Fruit fly (Drosophila melanogaster): ENCODE measurements around the gene AhcyL1.

The AhcyL1 gene

dm6 chr3L:2766269-2767088, 5.6 kb downstream of the AhcyL1 start, which contains the start of the genes Mrtf and Non2 (continued):
- TF ChIP-seq CG10631 (GFP tag; optimal IDR thresholded peaks at IDR 0.05) (peak; percentile 73), net (GFP tag; optimal IDR thresholded peaks at IDR 0.05) (peak; percentile 47), Eip78C (GFP tag) (peak; percentile 66), Smox (GFP tag; optimal IDR thresholded peaks at IDR 0.05) (peak; percentile 67), CG32006 (GFP tag; optimal IDR thresholded peaks at IDR 0.05) (peak; percentile 63), CG16779 (tag; optimal IDR thresholded peaks at IDR 0.05) (no peak), CG6792 (GFP tag; optimal IDR thresholded peaks at IDR 0.05) (peak; percentile 53), Eip93F (GFP tag; optimal IDR thresholded peaks at IDR 0.05) (no peak), svp (GFP tag) (peak; percentile 85), CG9139 (GFP tag; optimal IDR thresholded peaks at IDR 0.05) (peak; percentile 14), CG4318 (GFP tag; optimal IDR thresholded peaks at IDR 0.05) (peak; percentile 20), Sox102F (GFP tag; optimal IDR thresholded peaks at IDR 0.05) (peak; percentile 36), pdm3 (GFP tag; optimal IDR thresholded peaks at IDR 0.05) (peak; percentile 74), cyc (GFP tag; optimal IDR thresholded peaks at IDR 0.05) (peak; percentile 49), CG8119 (GFP tag; IDR thresholded peaks at IDR 0.05) (0 out of 3 replicates have a peak, but pooled peaks have one; percentile 33), spab (GFP tag; optimal IDR thresholded peaks at IDR 0.05) (no peak), CG11762 (GFP tag; optimal IDR thresholded peaks at IDR 0.05; ENCODE audit: insufficient read depth) (peak; percentile 15), acj6 (GFP tag; optimal IDR thresholded peaks at IDR 0.05) (peak; percentile 66), Met (GFP tag; optimal IDR thresholded peaks at IDR 0.05) (peak; percentile 65), Blimp-1 (GFP tag; optimal IDR thresholded peaks at IDR 0.05) (no peak), esn (GFP tag; optimal IDR thresholded peaks at IDR 0.05) (peak; percentile 75), Hr38 (GFP tag; optimal IDR thresholded peaks at IDR 0.05) (no peak), Hr4 (GFP tag; optimal IDR thresholded peaks at IDR 0.05) (peak; percentile 73), lz (GFP tag; optimal IDR thresholded peaks at IDR 0.05) (peak; percentile 73), CG3032 (tag; optimal IDR thresholded peaks at IDR 0.05) (peak; percentile 66), topi (GFP tag; optimal IDR thresholded peaks at IDR 0.05) (peak; percentile 55), OdsH (GFP tag; optimal IDR thresholded peaks at IDR 0.05) (peak; percentile 67), CG10669 (GFP tag; optimal IDR thresholded peaks at IDR 0.05) (peak; percentile 20), CG6808 (GFP tag; optimal IDR thresholded peaks at IDR 0.05) (no peak), CG3919 (GFP tag; optimal IDR thresholded peaks at IDR 0.05) (peak; percentile 65), dac (GFP tag; optimal IDR thresholded peaks at IDR 0.05) (peak; percentile 22), CG34406 (GFP tag; optimal IDR thresholded peaks at IDR 0.05) (peak; percentile 42), CG31627 (GFP tag; optimal IDR thresholded peaks at IDR 0.05) (peak; percentile 71), ss (GFP tag; optimal IDR thresholded peaks at IDR 0.05) (peak in 1 of 2 experiments; percentile 34), Ets21C (GFP tag; optimal IDR thresholded peaks at IDR 0.05) (peak; percentile 57), achi (GFP tag; optimal IDR thresholded peaks at IDR 0.05) (peak; percentile 48), CG6276 (GFP tag; optimal IDR thresholded peaks at IDR 0.05) (no peak), fd59A (GFP tag; optimal IDR thresholded peaks at IDR 0.05) (peak; percentile 19), fkh (GFP tag; optimal IDR thresholded peaks at IDR 0.05) (peak; percentile 77), CG6163 (GFP tag; IDR thresholded peaks at IDR 0.05) (peak; percentile 57; the same call in 1 of the 3 replicates)

- TF ChIP-seq dac (GFP tag; optimal IDR thresholded peaks at IDR 0.05) (no peak), CG11902 (GFP tag; optimal IDR thresholded peaks at IDR 0.05) (no peak), CG3919 (GFP tag; optimal IDR thresholded peaks at IDR 0.05) (no peak), vri (GFP tag; optimal IDR thresholded peaks at IDR 0.05) (peak; percentile 89), CG4318 (GFP tag; optimal IDR thresholded peaks at IDR 0.05) (no peak), Lpt (GFP tag; optimal IDR thresholded peaks at IDR 0.05) (no peak), ss (GFP tag; optimal IDR thresholded peaks at IDR 0.05) (peak; percentile 36 to 57), CG7368 (GFP tag; optimal IDR thresholded peaks at IDR 0.05) (no peak), fd85E (GFP tag; optimal IDR thresholded peaks at IDR 0.05) (no peak), lz (GFP tag; optimal IDR thresholded peaks at IDR 0.05) (no peak), salr (GFP tag; optimal IDR thresholded peaks at IDR 0.05) (no peak), CG6792 (GFP tag; optimal IDR thresholded peaks at IDR 0.05) (no peak), Ets21C (GFP tag; optimal IDR thresholded peaks at IDR 0.05) (no peak), acj6 (GFP tag; optimal IDR thresholded peaks at IDR 0.05) (no peak), CG6163 (GFP tag; IDR thresholded peaks at IDR 0.05) (peak; percentile 51; the same call in 1 of the 3 replicates), Smox (GFP tag; optimal IDR thresholded peaks at IDR 0.05) (no peak), svp (GFP tag) (no peak), CG6276 (GFP tag; optimal IDR thresholded peaks at IDR 0.05) (peak; percentile 40), CG32006 (GFP tag; optimal IDR thresholded peaks at IDR 0.05) (no peak), CG15336 (GFP tag; IDR thresholded peaks at IDR 0.05) (no peak), CG8632 (GFP tag; optimal IDR thresholded peaks at IDR 0.05) (no peak)
Measured at dm6 chr3L:2765794-2766268, 6.3 kb downstream of the AhcyL1 start.

Data from whole organism, prepupa.